Worm (Caenorhabditis elegans): ENCODE results near the gene F23B12.7.

- no peak for TF ChIP-seq lin-39 (tag; optimal IDR thresholded peaks at IDR 0.05)
- no peak for TF ChIP-seq aly-2 (tag; optimal IDR thresholded peaks at IDR 0.05)
- TF ChIP-seq unc-62 (GFP tag; optimal IDR thresholded peaks at IDR 0.05), result no peak
- no peak for TF ChIP-seq ceh-16 (tag; optimal IDR thresholded peaks at IDR 0.05)
- no peak for TF ChIP-seq ZK546.5 (tag; optimal IDR thresholded peaks at IDR 0.05)
- no peak for TF ChIP-seq R02D3.7 (tag; optimal IDR thresholded peaks at IDR 0.05)
- no peak for TF ChIP-seq ama-1 (optimal IDR thresholded peaks at IDR 0.05)
- TF ChIP-seq mdl-1 (tag; optimal IDR thresholded peaks at IDR 0.05), result no peak
- TF ChIP-seq snpc-4 (tag; optimal IDR thresholded peaks at IDR 0.05), result no peak
- no peak for TF ChIP-seq lsy-2 (tag; optimal IDR thresholded peaks at IDR 0.05)
Measured at ce11 chrV:14422317-14422716, 27.2 kb upstream of the F23B12.7 start, which contains the start of gene pas-1.
